Fruit fly (Drosophila melanogaster) whole organism: ENCODE measurements around the gene Nepl15.

ENCODE experiments used
- CG8478 ChIP-seq: fragments of >200 bp; optimal IDR thresholded peaks from 2 replicates; lab custom pipeline; 2018; ENCODE audit warnings: inconsistent platforms
- Dll ChIP-seq: fragments of >200 bp; optimal IDR thresholded peaks from 2 replicates; lab custom pipeline; 2017
- EcR ChIP-seq, 2 experiments: fragments of >200 bp; optimal IDR thresholded peaks; 2 replicates each; lab custom pipeline; 2017; ENCODE audit warnings: missing biosample characterization in 2 of 2, missing genetic modification characterization in 2 of 2, missing genetic modification reagents in 2 of 2
- pan ChIP-seq: fragments of >200 bp; optimal IDR thresholded peaks from 2 replicates; lab custom pipeline; 2017
- psq ChIP-seq: fragments of >200 bp; optimal IDR thresholded peaks from 2 replicates; lab custom pipeline; 2017
- usp ChIP-seq: fragments of >200 bp; optimal IDR thresholded peaks from 2 replicates; lab custom pipeline; 2017; ENCODE audit warnings: missing biosample characterization, missing genetic modification characterization, mixed read lengths

The Nepl15 gene

dm6 chr3R:22727456-22727833 lies 38.5 kb downstream of the Nepl15 start:
- TF ChIP-seq usp (GFP tag; lab: Kevin White, UChicago): no peak
- TF ChIP-seq EcR (GFP tag; optimal IDR thresholded peaks at IDR 0.05; lab: Kevin White, UChicago): no peak
- no peak for TF ChIP-seq pan (lab: Kevin White, UChicago)
- no peak for TF ChIP-seq Dll (lab: Kevin White, UChicago)
- no peak for TF ChIP-seq CG8478 (lab: Kevin White, UChicago)

dm6 chr3R:22726771-22727455 lies 39.1 kb downstream of the Nepl15 start, which contains the start of gene CG45049:
TSS of gene CG45049 (plus strand) at chr3R:22726967.
- TF ChIP-seq EcR (GFP tag; optimal IDR thresholded peaks at IDR 0.05; lab: Kevin White, UChicago) (no peak), pan (lab: Kevin White, UChicago) (no peak), CG8478 (lab: Kevin White, UChicago) (no peak), psq (lab: Kevin White, UChicago) (no peak), Dll (lab: Kevin White, UChicago) (no peak), usp (GFP tag; lab: Kevin White, UChicago) (no peak)

DNA sequence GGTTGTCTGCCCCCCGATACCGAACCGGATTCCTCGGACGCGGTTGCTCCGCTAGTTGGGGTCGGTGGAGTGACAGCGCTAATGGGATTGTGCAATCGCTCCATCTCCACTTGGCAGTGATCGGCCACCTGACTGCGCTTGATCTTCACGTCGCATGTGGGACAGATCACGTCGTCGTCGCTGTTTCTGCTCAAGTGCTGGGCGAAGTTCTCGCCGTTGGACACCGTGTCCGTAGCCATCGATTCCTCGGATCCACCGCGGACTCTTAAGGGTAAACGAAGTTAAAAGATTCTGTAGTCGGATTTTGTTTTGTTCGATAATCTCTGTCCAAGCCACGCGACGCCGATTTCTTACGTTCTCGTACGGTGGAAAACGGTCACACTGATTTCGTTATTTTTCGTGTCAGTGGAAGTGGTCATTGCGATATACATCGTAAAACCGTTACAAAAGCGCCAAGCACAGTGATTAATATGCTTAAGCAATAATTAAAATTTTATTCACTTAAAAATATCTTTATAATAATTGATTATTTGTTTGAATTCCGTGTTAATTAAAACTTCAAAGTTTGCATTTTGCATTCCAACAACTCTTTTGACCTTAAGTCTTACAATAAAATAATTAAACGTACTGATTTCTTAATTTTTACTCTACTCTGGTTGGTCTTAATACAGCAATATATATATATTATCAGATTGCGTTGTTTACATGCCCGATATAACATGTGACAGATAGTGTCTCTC lies 39.8 kb downstream of the Nepl15 start, which contains the start of gene RNF220:
RNF220 (minus strand) TSS at position 384 of the 740 bp plus-strand sequence.
- TF ChIP-seq Dll (lab: Kevin White, UChicago): no peak
- no peak for TF ChIP-seq psq (lab: Kevin White, UChicago)
- TF ChIP-seq CG8478 (lab: Kevin White, UChicago): no peak

dm6 chr3R:22724149-22724973 lies 41.6 kb downstream of the Nepl15 start, which contains the start of gene Irp-1A:
TSS of gene Irp-1A (minus strand) at chr3R:22724587.
- no peak for TF ChIP-seq usp (GFP tag; lab: Kevin White, UChicago)
- TF ChIP-seq EcR (GFP tag; optimal IDR thresholded peaks at IDR 0.05; lab: Kevin White, UChicago): no peak

DNA sequence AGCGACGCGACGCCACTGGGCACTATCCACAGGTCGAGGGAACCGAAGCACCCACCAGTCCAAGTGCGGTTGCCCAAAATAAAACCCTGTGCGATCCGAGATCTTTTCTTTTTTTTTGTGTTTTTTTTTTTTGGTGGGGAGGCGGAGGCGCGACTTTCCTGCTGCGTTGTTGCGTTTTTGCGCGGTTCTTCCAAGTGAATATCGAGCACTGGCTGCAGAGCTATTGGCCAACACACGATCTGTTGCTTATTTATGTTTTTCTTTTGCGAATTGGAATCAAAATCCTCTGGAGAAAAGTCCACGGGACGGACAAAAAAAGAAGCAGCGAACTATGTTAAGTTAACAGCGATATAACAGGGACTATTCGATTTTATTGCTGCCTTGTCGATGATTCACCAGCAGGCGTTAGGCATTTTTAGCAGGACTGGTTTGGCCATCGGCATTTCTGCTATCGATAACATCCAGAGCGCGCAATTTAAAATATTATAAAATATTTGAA lies 45.1 kb downstream of the Nepl15 start, which contains the start of gene wge:
wge (minus strand) TSS at position 343 of the 499 bp plus-strand sequence.
- TF ChIP-seq CG8478 (lab: Kevin White, UChicago) (no peak), EcR (GFP tag; optimal IDR thresholded peaks at IDR 0.05; lab: Kevin White, UChicago) (no peak), pan (lab: Kevin White, UChicago) (no peak), usp (GFP tag; lab: Kevin White, UChicago) (no peak), psq (lab: Kevin White, UChicago) (no peak), Dll (lab: Kevin White, UChicago) (no peak)

DNA sequence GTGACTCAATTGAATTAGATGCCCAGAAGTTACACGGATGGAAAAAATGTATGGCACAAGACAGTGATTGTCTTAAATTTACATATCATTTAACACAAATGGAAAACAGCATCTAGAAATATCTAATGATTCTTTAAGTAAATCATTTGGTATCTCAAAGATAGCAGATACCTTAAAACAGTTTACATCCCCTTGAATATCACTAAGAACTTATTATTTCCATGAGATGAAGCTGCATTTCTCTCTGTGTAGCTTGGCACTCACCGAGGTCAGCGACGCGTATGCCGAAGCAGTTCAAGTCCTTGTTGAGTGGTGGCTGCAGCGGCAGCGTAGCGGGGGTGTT lies 46.4 kb downstream of the Nepl15 start:
- TF ChIP-seq usp (GFP tag; lab: Kevin White, UChicago) (no peak), EcR (GFP tag; optimal IDR thresholded peaks at IDR 0.05; lab: Kevin White, UChicago) (no peak), CG8478 (lab: Kevin White, UChicago) (no peak), Dll (lab: Kevin White, UChicago) (no peak), pan (lab: Kevin White, UChicago) (no peak), psq (lab: Kevin White, UChicago) (no peak)

dm6 chr3R:22718937-22719606 lies 46.9 kb downstream of the Nepl15 start:
- TF ChIP-seq pan (lab: Kevin White, UChicago) (no peak), EcR (GFP tag; optimal IDR thresholded peaks at IDR 0.05; lab: Kevin White, UChicago) (no peak), psq (lab: Kevin White, UChicago) (no peak), CG8478 (lab: Kevin White, UChicago) (no peak), Dll (lab: Kevin White, UChicago) (no peak), usp (GFP tag; lab: Kevin White, UChicago) (no peak)

- TF ChIP-seq pan (lab: Kevin White, UChicago) (no peak), CG8478 (lab: Kevin White, UChicago) (no peak), Dll (lab: Kevin White, UChicago) (no peak), psq (lab: Kevin White, UChicago) (no peak), usp (GFP tag; lab: Kevin White, UChicago) (no peak), EcR (GFP tag; optimal IDR thresholded peaks at IDR 0.05; lab: Kevin White, UChicago) (no peak)
Measured at dm6 chr3R:22718401-22718800, 47.6 kb downstream of the Nepl15 start.

dm6 chr3R:22717863-22718262 lies 48.1 kb downstream of the Nepl15 start:
- TF ChIP-seq EcR (GFP tag; optimal IDR thresholded peaks at IDR 0.05; lab: Kevin White, UChicago): no peak
